Fruit fly (Drosophila melanogaster) whole organism, embryonic: ENCODE measurements around the gene Vav.

ENCODE experiments used
- Asciz ChIP-seq: fragments of 200-800 bp; sonication (Bioruptor generic); optimal IDR thresholded peaks from 2 replicates; lab custom pipeline; 2017; ENCODE audit warnings: missing biosample characterization, mild to moderate bottlenecking, missing genetic modification characterization, missing genetic modification reagents
- Bgb ChIP-seq: fragments of 200-800 bp; sonication (Bioruptor generic); IDR thresholded peaks from 2 replicates; pipeline ENCODE4 v1.3.6; 2022; ENCODE audit warnings: missing biosample characterization, missing genetic modification characterization; ENCODE audit not compliant: partially characterized antibody
- CG10209 ChIP-seq: fragments of 200-800 bp; sonication (Bioruptor generic); optimal IDR thresholded peaks from 3 replicates; lab custom pipeline; 2017; ENCODE audit warnings: missing biosample characterization, mild to moderate bottlenecking, missing genetic modification characterization, missing genetic modification reagents
- CG12071 ChIP-seq: fragments of 200-800 bp; sonication (Bioruptor generic); optimal IDR thresholded peaks from 3 replicates; lab custom pipeline; 2018; ENCODE audit warnings: missing biosample characterization, mild to moderate bottlenecking, missing genetic modification characterization
- CG12769 ChIP-seq: fragments of 200-800 bp; sonication (Bioruptor generic); optimal IDR thresholded peaks from 2 replicates; lab custom pipeline; 2019; ENCODE audit warnings: missing biosample characterization, mild to moderate bottlenecking, missing genetic modification characterization, moderate library complexity
- CG14710 ChIP-seq: fragments of 200-800 bp; sonication (Bioruptor generic); optimal IDR thresholded peaks from 3 replicates; lab custom pipeline; 2019; ENCODE audit warnings: missing biosample characterization, mild to moderate bottlenecking, missing genetic modification characterization, moderate library complexity
- CG14860 ChIP-seq: fragments of 200-800 bp; sonication (Bioruptor generic); IDR thresholded peaks from 3 replicates; pipeline ENCODE4 v1.3.6; 2022; ENCODE audit warnings: missing biosample characterization, missing genetic modification characterization; ENCODE audit not compliant: partially characterized antibody
- CG17361 ChIP-seq: fragments of 200-800 bp; sonication (Bioruptor generic); IDR thresholded peaks from 3 replicates; pipeline ENCODE4 v1.3.6; 2022; ENCODE audit warnings: missing biosample characterization, missing genetic modification characterization
- CG17829 ChIP-seq: fragments of 200-800 bp; optimal IDR thresholded peaks from 2 replicates; lab custom pipeline; 2019; ENCODE audit warnings: missing biosample characterization, mild to moderate bottlenecking, missing genetic modification characterization, moderate library complexity
- CG17912 ChIP-seq: fragments of 200-800 bp; sonication (Bioruptor generic); optimal IDR thresholded peaks from 2 replicates; lab custom pipeline; 2018; ENCODE audit warnings: missing biosample characterization, mild to moderate bottlenecking, missing genetic modification characterization
- CG18011 ChIP-seq: fragments of 200-800 bp; sonication (Bioruptor generic); optimal IDR thresholded peaks from 2 replicates; lab custom pipeline; 2017; ENCODE audit warnings: missing biosample characterization, missing genetic modification characterization, mild to moderate bottlenecking, moderate library complexity, missing genotype
- CG18262 ChIP-seq: fragments of 200-800 bp; optimal IDR thresholded peaks from 3 replicates; lab custom pipeline; 2019; ENCODE audit warnings: missing biosample characterization, mild to moderate bottlenecking, missing genetic modification characterization, moderate library complexity
- CG1832 ChIP-seq: fragments of 200-800 bp; sonication (Bioruptor generic); optimal IDR thresholded peaks from 2 replicates; lab custom pipeline; 2017; ENCODE audit warnings: missing biosample characterization, mild to moderate bottlenecking, missing genetic modification characterization, inconsistent platforms
- CG2199 ChIP-seq: fragments of 200-800 bp; sonication (Bioruptor generic); IDR thresholded peaks from 3 replicates; pipeline ENCODE4 v1.3.6; 2022; ENCODE audit warnings: missing biosample characterization, missing genetic modification characterization
- CG2202 ChIP-seq: fragments of 200-800 bp; sonication (Bioruptor generic); optimal IDR thresholded peaks from 2 replicates; lab custom pipeline; 2018; ENCODE audit warnings: missing biosample characterization, mild to moderate bottlenecking, missing genetic modification characterization
- CG30403 ChIP-seq: fragments of 200-800 bp; sonication (Bioruptor generic); optimal IDR thresholded peaks from 3 replicates; lab custom pipeline; 2016; ENCODE audit warnings: missing biosample characterization, missing genetic modification characterization
- CG32532 ChIP-seq: fragments of 200-800 bp; sonication (Bioruptor generic); IDR thresholded peaks from 2 replicates; pipeline ENCODE4 v1.3.6; 2022; ENCODE audit warnings: missing biosample characterization, missing genetic modification characterization
- CG4854 ChIP-seq: fragments of 200-800 bp; sonication (Bioruptor generic); optimal IDR thresholded peaks from 2 replicates; lab custom pipeline; 2016; ENCODE audit warnings: missing biosample characterization, missing genetic modification characterization, inconsistent platforms
- CG6254 ChIP-seq: fragments of 200-800 bp; sonication (Bioruptor generic); optimal IDR thresholded peaks from 3 replicates; lab custom pipeline; 2017; ENCODE audit warnings: mild to moderate bottlenecking, missing biosample characterization, missing genetic modification reagents, missing genetic modification characterization
- CG7786 ChIP-seq: fragments of 200-800 bp; sonication (Bioruptor generic); optimal IDR thresholded peaks from 2 replicates; lab custom pipeline; 2016; ENCODE audit warnings: missing biosample characterization, missing genetic modification characterization
- CG8359 ChIP-seq: fragments of 200-800 bp; sonication (Bioruptor generic); optimal IDR thresholded peaks from 2 replicates; lab custom pipeline; 2017; ENCODE audit warnings: missing biosample characterization, mild to moderate bottlenecking, missing genetic modification characterization, borderline replicate concordance
- Dll ChIP-seq: fragments of 200-800 bp; sonication (Bioruptor generic); IDR thresholded peaks from 4 replicates; pipeline ENCODE4 v1.3.6; 2022; ENCODE audit warnings: missing biosample characterization, missing genetic modification characterization; ENCODE audit not compliant: partially characterized antibody
- Drgx ChIP-seq: fragments of 200-800 bp; sonication (Bioruptor generic); IDR thresholded peaks from 2 replicates; pipeline ENCODE4 v1.3.6; 2022; ENCODE audit warnings: missing biosample characterization, missing genetic modification characterization
- Fer2 ChIP-seq: fragments of 200-800 bp; sonication (Bioruptor generic); optimal IDR thresholded peaks from 2 replicates; lab custom pipeline; 2018; ENCODE audit warnings: missing biosample characterization, mild to moderate bottlenecking, missing genetic modification characterization, moderate library complexity
- HLH4C ChIP-seq: fragments of 200-800 bp; sonication (Bioruptor generic); IDR thresholded peaks from 3 replicates; pipeline ENCODE4 v1.3.6; 2022; ENCODE audit warnings: missing biosample characterization, missing genetic modification characterization; ENCODE audit not compliant: partially characterized antibody
- Hmx ChIP-seq: fragments of 200-800 bp; sonication (Bioruptor generic); optimal IDR thresholded peaks from 2 replicates; lab custom pipeline; 2016; ENCODE audit warnings: missing biosample characterization, missing genetic modification characterization
- NK7.1 ChIP-seq: fragments of 200-800 bp; sonication (Bioruptor generic); optimal IDR thresholded peaks from 3 replicates; lab custom pipeline; 2016; ENCODE audit warnings: missing biosample characterization, missing genetic modification characterization
- Oli ChIP-seq: fragments of 200-800 bp; sonication (Bioruptor generic); optimal IDR thresholded peaks from 2 replicates; lab custom pipeline; 2018; ENCODE audit warnings: missing biosample characterization, mild to moderate bottlenecking, missing genetic modification characterization, moderate library complexity
- Optix ChIP-seq: fragments of 200-800 bp; sonication (Bioruptor generic); IDR thresholded peaks from 3 replicates; pipeline ENCODE4 v1.3.6; 2022; ENCODE audit warnings: missing biosample characterization, missing genetic modification characterization
- Stat92E ChIP-seq, 3 experiments: fragments of >200 bp in 2 of 3; fragments of 200-800 bp in 1 of 3; sonication (Bioruptor generic) in 1 of 3; optimal IDR thresholded peaks; 2 replicates each; lab custom pipeline; 2017 to 2019; ENCODE audit warnings: missing biosample characterization in 3 of 3, missing genetic modification characterization in 3 of 3, mild to moderate bottlenecking in 1 of 3, moderate library complexity in 1 of 3
- Xrp1 ChIP-seq: fragments of 200-800 bp; sonication (Bioruptor generic); IDR thresholded peaks from 2 replicates; pipeline ENCODE4 v1.3.6; 2022; ENCODE audit warnings: missing biosample characterization, missing genetic modification characterization
- ara ChIP-seq: fragments of 200-800 bp; sonication (Bioruptor generic); IDR thresholded peaks from 2 replicates; pipeline ENCODE4 v1.3.6; 2022; ENCODE audit warnings: missing biosample characterization, missing genetic modification characterization
- caup ChIP-seq: fragments of 200-800 bp; sonication (Bioruptor generic); optimal IDR thresholded peaks from 3 replicates; lab custom pipeline; 2017; ENCODE audit warnings: missing biosample characterization, mild to moderate bottlenecking, missing genetic modification characterization, moderate library complexity; ENCODE audit not compliant: severe bottlenecking
- da ChIP-seq: fragments of 200-800 bp; sonication (Bioruptor generic); optimal IDR thresholded peaks from 2 replicates; lab custom pipeline; 2016; ENCODE audit warnings: missing biosample characterization, missing genetic modification characterization
- dmrt99B ChIP-seq: fragments of 200-800 bp; sonication (Bioruptor generic); optimal IDR thresholded peaks from 2 replicates; lab custom pipeline; 2018; ENCODE audit warnings: missing biosample characterization, mild to moderate bottlenecking, missing genetic modification characterization, moderate library complexity
- emc ChIP-seq: fragments of 200-800 bp; sonication (Bioruptor generic); optimal IDR thresholded peaks from 2 replicates; lab custom pipeline; 2016; ENCODE audit warnings: missing biosample characterization, missing genetic modification characterization
- fd96Cb ChIP-seq: fragments of 200-800 bp; sonication (Bioruptor generic); optimal IDR thresholded peaks from 2 replicates; lab custom pipeline; 2018; ENCODE audit warnings: missing biosample characterization, mild to moderate bottlenecking, missing genetic modification characterization, moderate library complexity
- fru ChIP-seq: fragments of >200 bp; optimal IDR thresholded peaks from 2 replicates; lab custom pipeline; 2017
- grn ChIP-seq: fragments of 200-800 bp; sonication (Bioruptor generic); optimal IDR thresholded peaks from 3 replicates; lab custom pipeline; 2017; ENCODE audit warnings: missing biosample characterization, missing genetic modification characterization
- kay ChIP-seq: fragments of 200-800 bp; sonication (Bioruptor generic); optimal IDR thresholded peaks from 2 replicates; lab custom pipeline; 2016; ENCODE audit warnings: missing biosample characterization, missing genetic modification characterization
- nom ChIP-seq: fragments of 200-800 bp; sonication (Bioruptor generic); optimal IDR thresholded peaks from 2 replicates; lab custom pipeline; 2017; ENCODE audit warnings: missing biosample characterization, missing genetic modification characterization, mild to moderate bottlenecking, moderate library complexity, missing genetic modification reagents
- onecut ChIP-seq: fragments of 200-800 bp; sonication (Bioruptor generic); IDR thresholded peaks from 2 replicates; pipeline ENCODE4 v1.3.6; 2022; ENCODE audit warnings: missing biosample characterization, missing genetic modification characterization
- pzg ChIP-seq: fragments of 200-800 bp; sonication (Bioruptor generic); optimal IDR thresholded peaks from 3 replicates; lab custom pipeline; 2018; ENCODE audit warnings: missing biosample characterization, mild to moderate bottlenecking, missing genetic modification characterization, moderate library complexity
- schlank ChIP-seq: fragments of 200-800 bp; sonication (Bioruptor generic); optimal IDR thresholded peaks from 2 replicates; lab custom pipeline; 2018; ENCODE audit warnings: missing biosample characterization, mild to moderate bottlenecking, missing genetic modification characterization
- sens ChIP-seq: fragments of 200-800 bp; sonication (Bioruptor generic); peaks from one replicate; lab custom pipeline; 2016; ENCODE audit warnings: missing biosample characterization, missing genetic modification characterization
- stc ChIP-seq: fragments of 200-800 bp; sonication (Bioruptor generic); IDR thresholded peaks from 2 replicates; pipeline ENCODE4 v1.3.6; 2022; ENCODE audit warnings: missing biosample characterization, missing genetic modification characterization
- tll ChIP-seq, 2 experiments: fragments of 200-800 bp in 1 of 2; fragments of >200 bp in 1 of 2; sonication (Bioruptor generic) in 1 of 2; optimal IDR thresholded peaks; 2 replicates each; lab custom pipeline; 2017 to 2019; ENCODE audit warnings: missing biosample characterization in 2 of 2, missing genetic modification characterization in 2 of 2, mild to moderate bottlenecking in 1 of 2, moderate library complexity in 1 of 2
- twi ChIP-seq: fragments of 200-800 bp; optimal IDR thresholded peaks from 2 replicates; lab custom pipeline; 2019; ENCODE audit warnings: missing biosample characterization, mild to moderate bottlenecking, missing genetic modification characterization, moderate library complexity
- vvl ChIP-seq: fragments of 200-800 bp; sonication (Bioruptor generic); IDR thresholded peaks from 2 replicates; pipeline ENCODE4 v1.3.6; 2022; ENCODE audit warnings: missing biosample characterization, missing genetic modification characterization

Gene Vav

DNA sequence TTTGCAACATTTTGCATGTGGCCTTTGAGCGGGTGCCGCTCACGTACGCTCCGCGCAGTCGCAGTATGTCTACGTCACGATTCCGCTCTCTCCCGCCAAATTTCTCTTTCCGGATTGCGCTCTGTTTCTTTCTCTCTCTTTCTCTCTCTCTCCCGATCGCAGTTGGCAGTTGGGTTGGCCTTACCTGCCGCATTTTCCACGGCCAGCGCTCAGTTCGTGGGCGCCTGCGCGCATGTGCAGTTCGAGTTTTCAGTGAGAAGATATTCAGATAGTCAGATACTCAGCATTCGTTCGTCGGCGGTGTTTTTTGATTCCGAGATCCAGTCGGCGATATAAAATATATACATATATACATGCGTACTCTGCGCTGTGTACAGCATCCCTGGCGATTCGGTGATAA, 41.2 kb upstream of the Vav start, which contains the start of gene CG7884 (continued):
- TF ChIP-seq CG32532 (no peak), CG1832 (GFP tag; lab: Kevin White, UChicago) (peak; percentile 40), Fer2 (tag; lab: Kevin White, UChicago) (no peak), Drgx (GFP tag; lab: Robert Waterston, UW) (0 out of 2 replicates have a peak, but pooled peaks have one; percentile 13), vvl (peak; percentile 19; the same call in 1 of the 2 replicates), CG8359 (no peak), Optix (0 out of 3 replicates have a peak, but pooled peaks have one; percentile 12), CG12769 (tag; lab: Kevin White, UChicago) (no peak), caup (no peak), CG17912 (GFP tag; lab: Kevin White, UChicago) (no peak), Asciz (GFP tag; lab: Kevin White, UChicago) (no peak), CG6254 (no peak), CG17361 (GFP tag; lab: Robert Waterston, UW) (no peak), Xrp1 (GFP tag; lab: Robert Waterston, UW) (0 out of 2 replicates have a peak, but pooled peaks have one; percentile 23), Dll (GFP tag; lab: Robert Waterston, UW) (peak; percentile 43; the same call in 1 of the 4 replicates), CG12071 (GFP tag; lab: Kevin White, UChicago) (no peak), CG14710 (tag; lab: Kevin White, UChicago) (no peak), Hmx (GFP tag; lab: Kevin White, UChicago) (no peak), Oli (tag; lab: Kevin White, UChicago) (no peak), schlank (tag; lab: Kevin White, UChicago) (no peak), CG14860 (GFP tag; lab: Robert Waterston, UW) (0 out of 3 replicates have a peak, but pooled peaks have one; percentile 11), NK7.1 (GFP tag; lab: Kevin White, UChicago) (no peak), dmrt99B (tag; lab: Kevin White, UChicago) (no peak), CG17829 (tag; lab: Kevin White, UChicago) (peak; percentile 7), nom (GFP tag; lab: Kevin White, UChicago) (peak; percentile 24), CG4854 (GFP tag; lab: Kevin White, UChicago) (no peak), sens (GFP tag; lab: Kevin White, UChicago) (peak; percentile 73), CG18262 (tag; lab: Kevin White, UChicago) (no peak), CG7786 (no peak), ara (0 out of 2 replicates have a peak, but pooled peaks have one; percentile 14), onecut (GFP tag; lab: Robert Waterston, UW) (no peak), HLH4C (GFP tag; lab: Robert Waterston, UW) (0 out of 3 replicates have a peak, but pooled peaks have one; percentile 9), CG2199 (GFP tag; lab: Robert Waterston, UW) (0 out of 3 replicates have a peak, but pooled peaks have one; percentile 53), da (no peak)

- TF ChIP-seq CG30403 (no peak), CG10209 (GFP tag; lab: Kevin White, UChicago) (no peak), CG18011 (GFP tag; lab: Kevin White, UChicago) (no peak), Bgb (GFP tag; lab: Robert Waterston, UW) (no peak), emc (GFP tag; lab: Kevin White, UChicago) (no peak), fd96Cb (tag; lab: Kevin White, UChicago) (no peak), kay (GFP tag; lab: Kevin White, UChicago) (no peak), fru (no peak), stc (GFP tag; lab: Robert Waterston, UW) (no peak), Stat92E (GFP tag; optimal IDR thresholded peaks at IDR 0.05; lab: Kevin White, UChicago) (peak in 1 of 3 experiments; percentile 10), twi (peak; percentile 34), CG2202 (tag; lab: Kevin White, UChicago) (no peak), pzg (GFP tag; lab: Kevin White, UChicago) (no peak), tll (GFP tag; optimal IDR thresholded peaks at IDR 0.05; lab: Kevin White, UChicago) (peak in 1 of 2 experiments; percentile 18), grn (peak; percentile 26)
Measured at dm6 chrX:19220963-19221572, 40.6 kb upstream of the Vav start.
